Worm (Caenorhabditis elegans) whole organism, L4/young adult: ENCODE measurements around the gene ttyh-1.

Source experiments
- W03F9.2 ChIP-seq: fragments of 150-350 bp; optimal IDR thresholded peaks from 2 replicates; lab custom pipeline; 2014; ENCODE audit warnings: missing biosample characterization, missing genetic modification characterization
- him-1 ChIP-seq: sonication (generic microtip); optimal IDR thresholded peaks from 2 replicates; lab custom pipeline; 2016; ENCODE audit warnings: missing genotype, missing genetic modification reagents, missing genetic modification characterization, missing compliant biosample characterization

DNA sequence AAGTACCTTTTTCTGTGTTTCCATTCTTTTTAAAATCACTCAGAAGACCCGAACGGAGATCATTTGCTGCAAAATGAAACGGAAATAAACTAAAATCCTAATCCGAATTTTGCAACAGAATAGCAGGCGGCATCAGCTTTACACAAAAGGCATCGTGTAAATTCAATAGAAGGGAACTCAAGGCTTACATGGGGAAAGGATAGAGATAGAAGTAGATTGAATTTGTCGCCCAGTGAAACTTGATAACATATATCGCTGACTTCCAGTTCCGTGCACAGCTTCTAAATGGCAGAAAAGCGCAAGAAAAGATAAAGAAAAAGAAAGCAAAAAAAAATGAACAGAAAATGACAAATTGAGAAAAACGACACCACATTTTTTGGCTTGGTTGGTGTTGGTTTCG, 37.4 kb downstream of the ttyh-1 start, which contains the start of gene slo-2:
- no peak for TF ChIP-seq him-1 (tag; lab: Kevin White, UChicago)
- TF ChIP-seq W03F9.2 (tag; lab: Kevin White, UChicago), result no peak
